Fruit fly (Drosophila melanogaster) whole organism, adult: ENCODE data around the gene CG32485.

ENCODE experiments used
- CG11617 ChIP-seq: fragments of 200-800 bp; sonication (Bioruptor generic); optimal IDR thresholded peaks from 2 replicates; lab custom pipeline; 2017; ENCODE audit warnings: mild to moderate bottlenecking, missing biosample characterization, missing genetic modification reagents, missing genetic modification characterization
- CG12768 ChIP-seq: fragments of 200-800 bp; sonication (Bioruptor generic); optimal IDR thresholded peaks from 2 replicates; lab custom pipeline; 2017; ENCODE audit warnings: missing biosample characterization, missing genetic modification characterization, mild to moderate bottlenecking, moderate library complexity, missing genetic modification reagents
- CG14711 ChIP-seq: fragments of 200-800 bp; sonication (Bioruptor generic); optimal IDR thresholded peaks from 2 replicates; lab custom pipeline; 2018; ENCODE audit warnings: missing biosample characterization, mild to moderate bottlenecking, missing genetic modification characterization, moderate library complexity
- CG1620 ChIP-seq: fragments of 200-800 bp; sonication (Bioruptor generic); optimal IDR thresholded peaks from 2 replicates; lab custom pipeline; 2016; ENCODE audit warnings: missing biosample characterization, missing genetic modification characterization
- CG33017 ChIP-seq: fragments of 200-800 bp; sonication (Bioruptor generic); optimal IDR thresholded peaks from 2 replicates; lab custom pipeline; 2018; ENCODE audit warnings: missing biosample characterization, mild to moderate bottlenecking, missing genetic modification characterization, moderate library complexity
- CG5204 ChIP-seq: fragments of 200-800 bp; sonication (Bioruptor generic); optimal IDR thresholded peaks from 2 replicates; lab custom pipeline; 2016; ENCODE audit warnings: missing biosample characterization, missing genetic modification characterization
- CG7045 ChIP-seq: fragments of 200-800 bp; sonication (Bioruptor generic); optimal IDR thresholded peaks from 2 replicates; lab custom pipeline; 2017; ENCODE audit warnings: missing biosample characterization, mild to moderate bottlenecking, missing genetic modification characterization
- CG7101 ChIP-seq: fragments of 200-800 bp; sonication (Bioruptor generic); optimal IDR thresholded peaks from 2 replicates; lab custom pipeline; 2018; ENCODE audit warnings: missing biosample characterization, mild to moderate bottlenecking, missing genetic modification characterization, moderate library complexity
- Clk ChIP-seq: fragments of 200-800 bp; sonication (Bioruptor generic); optimal IDR thresholded peaks from 2 replicates; lab custom pipeline; 2017; ENCODE audit warnings: missing biosample characterization, missing genetic modification characterization
- Crg-1 ChIP-seq: fragments of 200-800 bp; sonication (Bioruptor generic); optimal IDR thresholded peaks from 2 replicates; lab custom pipeline; 2016; ENCODE audit warnings: missing biosample characterization, missing genetic modification characterization
- Hr96 ChIP-seq: fragments of 200-800 bp; sonication (Bioruptor generic); optimal IDR thresholded peaks from 2 replicates; lab custom pipeline; 2016; ENCODE audit warnings: missing biosample characterization, missing genetic modification characterization
- Mnt ChIP-seq: fragments of 200-800 bp; sonication (Bioruptor generic); optimal IDR thresholded peaks from 2 replicates; lab custom pipeline; 2016; ENCODE audit warnings: missing biosample characterization, mild to moderate bottlenecking, missing genetic modification characterization
- bab1 ChIP-seq: fragments of 200-800 bp; sonication (Bioruptor generic); optimal IDR thresholded peaks from 3 replicates; lab custom pipeline; 2019; ENCODE audit warnings: missing biosample characterization, mild to moderate bottlenecking, missing genetic modification characterization, moderate library complexity
- cic ChIP-seq: fragments of 200-800 bp; sonication (Bioruptor generic); optimal IDR thresholded peaks from 2 replicates; lab custom pipeline; 2017; ENCODE audit warnings: missing biosample characterization, mild to moderate bottlenecking, missing genetic modification characterization, moderate library complexity
- cnc ChIP-seq, 2 experiments: fragments of >200 bp; optimal IDR thresholded peaks; 2 replicates each; lab custom pipeline; 2017
- kay ChIP-seq: fragments of 200-800 bp; sonication (Bioruptor generic); peaks from one replicate; lab custom pipeline; 2016; ENCODE audit warnings: missing biosample characterization, missing genetic modification characterization, borderline replicate concordance
- ovo ChIP-seq: fragments of 200-800 bp; sonication (Bioruptor generic); optimal IDR thresholded peaks from 2 replicates; lab custom pipeline; 2016; ENCODE audit warnings: missing biosample characterization, missing genetic modification characterization
- pad ChIP-seq: fragments of 200-800 bp; sonication (Bioruptor generic); optimal IDR thresholded peaks from 3 replicates; lab custom pipeline; 2017; ENCODE audit warnings: missing biosample characterization, missing genetic modification characterization, mild to moderate bottlenecking, moderate library complexity, missing genetic modification reagents
- tj ChIP-seq: fragments of 200-800 bp; sonication (Bioruptor generic); optimal IDR thresholded peaks from 3 replicates; lab custom pipeline; 2017; ENCODE audit warnings: missing biosample characterization, mild to moderate bottlenecking, missing genetic modification characterization, moderate library complexity
- toe ChIP-seq: fragments of 200-800 bp; sonication (Bioruptor generic); optimal IDR thresholded peaks from 2 replicates; lab custom pipeline; 2016; ENCODE audit warnings: missing biosample characterization, missing genetic modification characterization

The CG32485 gene

dm6 chr3L:3081146-3081872 is 31.2 kb downstream of the CG32485 start:
- TF ChIP-seq CG7101 (tag; lab: Kevin White, UChicago) (peak; percentile 98), Clk (peak; percentile 96), CG1620 (GFP tag; lab: Kevin White, UChicago) (peak; percentile 98), CG5204 (GFP tag; lab: Kevin White, UChicago) (peak; percentile 97), cnc (optimal IDR thresholded peaks at IDR 0.05; lab: Kevin White, UChicago) (no peak), bab1 (GFP tag; lab: Kevin White, UChicago) (peak; percentile 98), cic (GFP tag; lab: Kevin White, UChicago) (peak; percentile 92), ovo (GFP tag; lab: Kevin White, UChicago) (peak; percentile 93), CG14711 (tag; lab: Kevin White, UChicago) (peak; percentile 94), CG33017 (tag; lab: Kevin White, UChicago) (peak; percentile 98), kay (GFP tag; lab: Kevin White, UChicago) (peak; percentile 99), Crg-1 (GFP tag; lab: Kevin White, UChicago) (peak; percentile 97), pad (GFP tag; lab: Kevin White, UChicago) (peak; percentile 85), Hr96 (GFP tag; lab: Kevin White, UChicago) (peak; percentile 97), CG11617 (GFP tag; lab: Kevin White, UChicago) (peak; percentile 98), CG12768 (GFP tag; lab: Kevin White, UChicago) (peak; percentile 98), toe (peak; percentile 97), tj (GFP tag; lab: Kevin White, UChicago) (peak; percentile 83), CG7045 (GFP tag; lab: Kevin White, UChicago) (peak; percentile 97), Mnt (GFP tag; lab: Kevin White, UChicago) (peak; percentile 97)

- TF ChIP-seq CG12768 (GFP tag; lab: Kevin White, UChicago) (no peak), tj (GFP tag; lab: Kevin White, UChicago) (peak; percentile 99), cnc (optimal IDR thresholded peaks at IDR 0.05; lab: Kevin White, UChicago) (peak; percentile 55 to 61)
Measured at dm6 chr3L:3081966-3082516, 31.9 kb downstream of the CG32485 start.

- TF ChIP-seq Mnt (GFP tag; lab: Kevin White, UChicago) (no peak), CG11617 (GFP tag; lab: Kevin White, UChicago) (no peak), bab1 (GFP tag; lab: Kevin White, UChicago) (no peak), kay (GFP tag; lab: Kevin White, UChicago) (peak; percentile 71), CG7101 (tag; lab: Kevin White, UChicago) (peak; percentile 7), cic (GFP tag; lab: Kevin White, UChicago) (peak; percentile 82), CG12768 (GFP tag; lab: Kevin White, UChicago) (peak; percentile 12)
Measured at dm6 chr3L:3083329-3084083, 33.4 kb downstream of the CG32485 start.

dm6 chr3L:3089012-3089411 is 38.9 kb downstream of the CG32485 start:
- TF ChIP-seq kay (GFP tag; lab: Kevin White, UChicago) = peak; percentile 87
- no peak for TF ChIP-seq CG11617 (GFP tag; lab: Kevin White, UChicago)

- no peak for TF ChIP-seq Clk
- TF ChIP-seq CG14711 (tag; lab: Kevin White, UChicago) = peak; percentile 21
- TF ChIP-seq tj (GFP tag; lab: Kevin White, UChicago) = no peak
- no peak for TF ChIP-seq Hr96 (GFP tag; lab: Kevin White, UChicago)
- no peak for TF ChIP-seq CG1620 (GFP tag; lab: Kevin White, UChicago)
- TF ChIP-seq cnc (optimal IDR thresholded peaks at IDR 0.05; lab: Kevin White, UChicago) = no peak
- peak; percentile 44 for TF ChIP-seq CG7101 (tag; lab: Kevin White, UChicago)
- TF ChIP-seq CG33017 (tag; lab: Kevin White, UChicago) = no peak
- TF ChIP-seq pad (GFP tag; lab: Kevin White, UChicago) = peak; percentile 25
- TF ChIP-seq CG7045 (GFP tag; lab: Kevin White, UChicago) = no peak
- no peak for TF ChIP-seq ovo (GFP tag; lab: Kevin White, UChicago)
- TF ChIP-seq CG12768 (GFP tag; lab: Kevin White, UChicago) = no peak
- TF ChIP-seq kay (GFP tag; lab: Kevin White, UChicago) = no peak
- no peak for TF ChIP-seq Mnt (GFP tag; lab: Kevin White, UChicago)
- no peak for TF ChIP-seq bab1 (GFP tag; lab: Kevin White, UChicago)
- TF ChIP-seq CG5204 (GFP tag; lab: Kevin White, UChicago) = no peak
- TF ChIP-seq toe = no peak
- TF ChIP-seq CG11617 (GFP tag; lab: Kevin White, UChicago) = no peak
- TF ChIP-seq cic (GFP tag; lab: Kevin White, UChicago) = no peak
- no peak for TF ChIP-seq Crg-1 (GFP tag; lab: Kevin White, UChicago)
Measured at dm6 chr3L:3090581-3091345, 40.6 kb downstream of the CG32485 start.
